Fruit fly (Drosophila melanogaster) whole organism, prepupa: ENCODE results near the gene mRpL30.

Experiments
- Blimp-1 ChIP-seq: fragments of 200-800 bp; sonication (Bioruptor generic); optimal IDR thresholded peaks from 3 replicates; lab custom pipeline; 2017; ENCODE audit warnings: missing biosample characterization, missing genetic modification characterization, mild to moderate bottlenecking, moderate library complexity, missing genetic modification reagents
- CG10631 ChIP-seq: fragments of 200-800 bp; sonication (Bioruptor generic); optimal IDR thresholded peaks from 2 replicates; lab custom pipeline; 2016; ENCODE audit warnings: missing biosample characterization, missing genetic modification characterization
- CG10669 ChIP-seq: fragments of 200-800 bp; sonication (Bioruptor generic); optimal IDR thresholded peaks from 3 replicates; lab custom pipeline; 2018; ENCODE audit warnings: missing biosample characterization, mild to moderate bottlenecking, missing genetic modification characterization, moderate library complexity
- CG11762 ChIP-seq: fragments of 200-800 bp; sonication (Bioruptor generic); optimal IDR thresholded peaks from 3 replicates; lab custom pipeline; 2016; ENCODE audit warnings: missing biosample characterization, missing genetic modification characterization; ENCODE audit not compliant: insufficient read depth
- CG11902 ChIP-seq: fragments of 200-800 bp; sonication (Bioruptor generic); optimal IDR thresholded peaks from 3 replicates; lab custom pipeline; 2016; ENCODE audit warnings: missing biosample characterization, missing genetic modification characterization
- CG1621 ChIP-seq: fragments of 200-800 bp; sonication (Bioruptor generic); optimal IDR thresholded peaks from 3 replicates; lab custom pipeline; 2018; ENCODE audit warnings: missing biosample characterization, mild to moderate bottlenecking, missing genetic modification characterization
- CG3032 ChIP-seq: fragments of 200-800 bp; optimal IDR thresholded peaks from 2 replicates; lab custom pipeline; 2019; ENCODE audit warnings: missing biosample characterization, mild to moderate bottlenecking, missing genetic modification characterization, moderate library complexity
- CG31627 ChIP-seq: fragments of 200-800 bp; sonication (Bioruptor generic); optimal IDR thresholded peaks from 3 replicates; lab custom pipeline; 2016; ENCODE audit warnings: missing biosample characterization, missing genetic modification characterization
- CG32006 ChIP-seq: fragments of 200-800 bp; sonication (Bioruptor generic); optimal IDR thresholded peaks from 3 replicates; lab custom pipeline; 2017; ENCODE audit warnings: missing biosample characterization, mild to moderate bottlenecking, missing genetic modification characterization
- CG34406 ChIP-seq: fragments of 200-800 bp; sonication (Bioruptor generic); optimal IDR thresholded peaks from 3 replicates; lab custom pipeline; 2016; ENCODE audit warnings: missing biosample characterization, missing genetic modification characterization
- CG3919 ChIP-seq: fragments of 200-800 bp; sonication (Bioruptor generic); optimal IDR thresholded peaks from 3 replicates; lab custom pipeline; 2016; ENCODE audit warnings: missing biosample characterization, missing genetic modification characterization
- CG4318 ChIP-seq: fragments of 200-800 bp; sonication (Bioruptor generic); optimal IDR thresholded peaks from 3 replicates; lab custom pipeline; 2017; ENCODE audit warnings: missing biosample characterization, mild to moderate bottlenecking, missing genetic modification characterization
- CG6163 ChIP-seq: fragments of 200-800 bp; sonication (Bioruptor generic); IDR thresholded peaks from 3 replicates; pipeline ENCODE4 v1.3.6; 2022; ENCODE audit warnings: missing biosample characterization, missing genetic modification characterization
- CG6792 ChIP-seq: fragments of 200-800 bp; sonication (Bioruptor generic); optimal IDR thresholded peaks from 3 replicates; lab custom pipeline; 2016; ENCODE audit warnings: missing biosample characterization, missing genetic modification characterization
- CG6808 ChIP-seq: fragments of 200-800 bp; sonication (Bioruptor generic); optimal IDR thresholded peaks from 3 replicates; lab custom pipeline; 2017; ENCODE audit warnings: missing biosample characterization, missing genetic modification characterization, mild to moderate bottlenecking, moderate library complexity, missing genetic modification reagents
- CG6854 ChIP-seq: fragments of 200-800 bp; sonication (Bioruptor generic); optimal IDR thresholded peaks from 2 replicates; lab custom pipeline; 2017; ENCODE audit warnings: missing biosample characterization, mild to moderate bottlenecking, missing genetic modification characterization
- CG7368 ChIP-seq: fragments of 200-800 bp; sonication (Bioruptor generic); optimal IDR thresholded peaks from 3 replicates; lab custom pipeline; 2016; ENCODE audit warnings: missing biosample characterization, missing genetic modification characterization
- CG8119 ChIP-seq: fragments of 200-800 bp; sonication (Bioruptor generic); IDR thresholded peaks from 3 replicates; pipeline ENCODE4 v1.3.6; 2022; ENCODE audit warnings: missing biosample characterization, missing genetic modification characterization
- CG8319 ChIP-seq: fragments of 200-800 bp; sonication (Bioruptor generic); optimal IDR thresholded peaks from 3 replicates; lab custom pipeline; 2016; ENCODE audit warnings: missing biosample characterization, missing genetic modification characterization
- CG8632 ChIP-seq: fragments of 200-800 bp; sonication (Bioruptor generic); optimal IDR thresholded peaks from 3 replicates; lab custom pipeline; 2016; ENCODE audit warnings: missing biosample characterization, missing genetic modification characterization
- Eip75B ChIP-seq: fragments of 200-800 bp; sonication (Bioruptor generic); optimal IDR thresholded peaks from 3 replicates; lab custom pipeline; 2016; ENCODE audit warnings: missing biosample characterization, missing genetic modification characterization
- Eip93F ChIP-seq: fragments of 200-800 bp; sonication (Bioruptor generic); optimal IDR thresholded peaks from 2 replicates; lab custom pipeline; 2016; ENCODE audit warnings: missing biosample characterization, mild to moderate bottlenecking, missing genetic modification characterization
- Ets21C ChIP-seq: fragments of 200-800 bp; sonication (Bioruptor generic); optimal IDR thresholded peaks from 3 replicates; lab custom pipeline; 2016; ENCODE audit warnings: missing biosample characterization, missing genetic modification characterization
- Ets96B ChIP-seq: fragments of 200-800 bp; optimal IDR thresholded peaks from 2 replicates; lab custom pipeline; 2019; ENCODE audit warnings: missing biosample characterization, mild to moderate bottlenecking, missing genetic modification characterization, moderate library complexity
- Hr38 ChIP-seq: sonication (Bioruptor generic); optimal IDR thresholded peaks from 2 replicates; lab custom pipeline; 2016; ENCODE audit warnings: missing biosample characterization, missing genetic modification characterization
- Hr39 ChIP-seq: fragments of 200-800 bp; sonication (Bioruptor generic); optimal IDR thresholded peaks from 2 replicates; lab custom pipeline; 2016; ENCODE audit warnings: missing biosample characterization, missing genetic modification characterization
- Hr4 ChIP-seq: fragments of 200-800 bp; sonication (Bioruptor generic); optimal IDR thresholded peaks from 3 replicates; lab custom pipeline; 2016; ENCODE audit warnings: missing biosample characterization, missing genetic modification characterization
- Lpt ChIP-seq: fragments of 200-800 bp; sonication (Bioruptor generic); optimal IDR thresholded peaks from 3 replicates; lab custom pipeline; 2016; ENCODE audit warnings: missing biosample characterization, missing genetic modification characterization
- Met ChIP-seq: fragments of 200-800 bp; sonication (Bioruptor generic); optimal IDR thresholded peaks from 3 replicates; lab custom pipeline; 2016; ENCODE audit warnings: missing biosample characterization, missing genetic modification characterization
- OdsH ChIP-seq: fragments of 200-800 bp; sonication (Bioruptor generic); optimal IDR thresholded peaks from 3 replicates; lab custom pipeline; 2016; ENCODE audit warnings: missing biosample characterization, missing genetic modification characterization
- Smox ChIP-seq: fragments of 200-800 bp; sonication (Bioruptor generic); optimal IDR thresholded peaks from 3 replicates; lab custom pipeline; 2016; ENCODE audit warnings: missing biosample characterization, missing genetic modification characterization
- Sox102F ChIP-seq: fragments of 200-800 bp; sonication (Bioruptor generic); optimal IDR thresholded peaks from 2 replicates; lab custom pipeline; 2016; ENCODE audit warnings: missing biosample characterization, mild to moderate bottlenecking, missing genetic modification characterization
- achi ChIP-seq: fragments of 200-800 bp; sonication (Bioruptor generic); optimal IDR thresholded peaks from 3 replicates; lab custom pipeline; 2016; ENCODE audit warnings: missing biosample characterization, missing genetic modification characterization
- dac ChIP-seq: fragments of 200-800 bp; sonication (Bioruptor generic); optimal IDR thresholded peaks from 2 replicates; lab custom pipeline; 2017; ENCODE audit warnings: missing biosample characterization, mild to moderate bottlenecking, missing genetic modification characterization
- dsx ChIP-seq: fragments of 200-800 bp; optimal IDR thresholded peaks from 3 replicates; lab custom pipeline; 2019; ENCODE audit warnings: missing biosample characterization, mild to moderate bottlenecking, missing genetic modification characterization, moderate library complexity; ENCODE audit not compliant: poor library complexity, severe bottlenecking
- eg ChIP-seq: fragments of 200-800 bp; sonication (Bioruptor generic); IDR thresholded peaks from 3 replicates; pipeline ENCODE4 v1.3.6; 2022; ENCODE audit warnings: missing biosample characterization, missing genetic modification characterization
- esn ChIP-seq: fragments of 200-800 bp; sonication (Bioruptor generic); optimal IDR thresholded peaks from 2 replicates; lab custom pipeline; 2016; ENCODE audit warnings: missing biosample characterization, mild to moderate bottlenecking, missing genetic modification characterization, moderate library complexity
- fd59A ChIP-seq: fragments of 200-800 bp; sonication (Bioruptor generic); optimal IDR thresholded peaks from 2 replicates; lab custom pipeline; 2017; ENCODE audit warnings: missing biosample characterization, mild to moderate bottlenecking, missing genetic modification characterization, missing genetic modification reagents
- fd85E ChIP-seq: fragments of 200-800 bp; sonication (Bioruptor generic); optimal IDR thresholded peaks from 3 replicates; lab custom pipeline; 2016; ENCODE audit warnings: missing biosample characterization, missing genetic modification characterization
- fkh ChIP-seq: fragments of 200-800 bp; sonication (Bioruptor generic); optimal IDR thresholded peaks from 3 replicates; lab custom pipeline; 2017; ENCODE audit warnings: missing biosample characterization, mild to moderate bottlenecking, missing genetic modification characterization, moderate library complexity
- net ChIP-seq: fragments of 200-800 bp; sonication (Bioruptor generic); optimal IDR thresholded peaks from 3 replicates; lab custom pipeline; 2016; ENCODE audit warnings: missing biosample characterization, missing genetic modification characterization
- salr ChIP-seq, 2 experiments: fragments of 200-800 bp; sonication (Bioruptor generic); optimal IDR thresholded peaks; 3 replicates each; lab custom pipeline; 2016 to 2018; ENCODE audit warnings: missing biosample characterization in 2 of 2, missing genetic modification characterization in 2 of 2, mild to moderate bottlenecking in 1 of 2
- spab ChIP-seq: fragments of 200-800 bp; sonication (Bioruptor generic); optimal IDR thresholded peaks from 2 replicates; lab custom pipeline; 2017; ENCODE audit warnings: missing biosample characterization, mild to moderate bottlenecking, missing genetic modification characterization, missing genetic modification reagents
- ss ChIP-seq, 2 experiments: fragments of 200-800 bp; sonication (Bioruptor generic); optimal IDR thresholded peaks; 2 replicates in 1 of 2; 3 replicates in 1 of 2; lab custom pipeline; 2017 to 2018; ENCODE audit warnings: mild to moderate bottlenecking in 2 of 2, missing biosample characterization in 2 of 2, missing genetic modification characterization in 2 of 2, moderate library complexity in 1 of 2
- svp ChIP-seq: fragments of 200-800 bp; sonication (Bioruptor generic); peaks from one replicate; lab custom pipeline; 2016; ENCODE audit warnings: missing biosample characterization, missing genetic modification characterization
- topi ChIP-seq: fragments of 200-800 bp; sonication (Bioruptor generic); optimal IDR thresholded peaks from 3 replicates; lab custom pipeline; 2016; ENCODE audit warnings: missing biosample characterization, missing genetic modification characterization
- vri ChIP-seq: fragments of 200-800 bp; sonication (Bioruptor generic); optimal IDR thresholded peaks from 3 replicates; lab custom pipeline; 2016; ENCODE audit warnings: missing biosample characterization, mild to moderate bottlenecking, missing genetic modification characterization

mRpL30 gene

DNA sequence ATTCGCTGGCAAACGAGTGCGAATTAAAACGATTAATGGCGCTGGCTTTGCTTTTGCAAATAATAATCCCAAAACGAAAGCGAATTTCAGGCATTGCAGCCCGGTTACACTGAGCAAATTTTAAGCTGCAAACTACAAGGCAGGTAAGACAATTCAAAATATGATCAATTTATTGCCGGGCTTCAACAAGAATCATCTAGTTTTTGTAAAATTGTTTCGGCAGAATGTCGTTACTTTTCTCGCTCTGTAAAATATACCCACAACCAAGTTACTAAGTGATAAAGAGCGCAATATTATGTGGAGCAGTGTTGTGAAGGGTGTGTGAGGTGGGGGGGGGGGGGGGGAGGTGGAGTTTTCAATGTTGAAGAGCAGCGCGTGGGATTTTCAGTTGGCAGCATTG, 32.7 kb upstream of the mRpL30 start (continued):
- no peak for TF ChIP-seq fd85E (GFP tag; lab: Kevin White, UChicago)
- TF ChIP-seq OdsH (GFP tag; lab: Kevin White, UChicago) = peak; percentile 29
- TF ChIP-seq Hr38 (GFP tag; lab: Kevin White, UChicago) = no peak
- TF ChIP-seq svp = peak; percentile 52
- TF ChIP-seq fd59A (GFP tag; lab: Kevin White, UChicago) = no peak
- no peak for TF ChIP-seq CG6854 (GFP tag; lab: Kevin White, UChicago)
- TF ChIP-seq CG8119 (GFP tag; lab: Robert Waterston, UW) = 0 out of 3 replicates have a peak, but pooled peaks have one; percentile 13
- TF ChIP-seq net (GFP tag; lab: Kevin White, UChicago) = peak; percentile 25
- no peak for TF ChIP-seq Lpt (GFP tag; lab: Kevin White, UChicago)
- TF ChIP-seq CG6163 (GFP tag; lab: Robert Waterston, UW) = peak; percentile 33; the same call in 1 of the 3 replicates
- TF ChIP-seq CG11762 (GFP tag; lab: Kevin White, UChicago) = no peak
- no peak for TF ChIP-seq fkh (GFP tag; lab: Kevin White, UChicago)
- peak; percentile 33 for TF ChIP-seq CG31627 (GFP tag; lab: Kevin White, UChicago)
- TF ChIP-seq CG10631 (GFP tag; lab: Kevin White, UChicago) = peak; percentile 8
- TF ChIP-seq vri (GFP tag; lab: Kevin White, UChicago) = no peak
- TF ChIP-seq Ets96B (tag; lab: Kevin White, UChicago) = no peak
- peak; percentile 8 for TF ChIP-seq Eip75B (GFP tag; lab: Kevin White, UChicago)
- no peak for TF ChIP-seq ss (GFP tag; optimal IDR thresholded peaks at IDR 0.05; lab: Kevin White, UChicago)
- TF ChIP-seq dac = no peak

DNA sequence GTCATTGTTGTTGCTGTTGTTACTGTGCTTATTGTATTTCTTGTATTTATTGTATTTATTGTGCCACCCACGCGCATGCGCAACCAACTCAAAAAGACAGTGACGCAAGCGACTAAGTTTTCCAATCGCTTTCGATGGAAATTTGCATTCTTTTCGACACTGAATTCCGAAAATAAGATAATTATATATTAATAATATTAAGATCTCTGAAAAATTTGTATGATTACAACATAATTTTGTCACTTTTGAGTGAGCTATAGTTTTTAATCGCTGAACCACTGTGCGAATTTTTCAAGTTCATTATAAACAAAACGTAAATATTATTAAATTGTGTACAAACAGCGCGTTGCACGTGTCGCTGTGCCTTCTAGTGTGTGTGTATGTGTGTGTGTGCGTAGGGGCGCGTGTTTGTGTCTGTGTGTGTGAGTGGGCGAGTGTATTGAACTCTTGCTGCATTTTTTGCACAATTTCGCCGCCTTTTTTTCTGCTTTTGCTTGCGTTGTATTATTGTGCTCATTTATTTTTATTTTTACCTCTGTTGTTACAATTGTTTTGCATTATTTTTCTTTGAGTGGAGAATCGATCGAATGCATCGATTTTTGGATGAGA, 31.9 kb upstream of the mRpL30 start:
- TF ChIP-seq Ets21C (GFP tag; lab: Kevin White, UChicago) (no peak), CG31627 (GFP tag; lab: Kevin White, UChicago) (peak; percentile 22), Blimp-1 (GFP tag; lab: Kevin White, UChicago) (no peak), salr (GFP tag; optimal IDR thresholded peaks at IDR 0.05; lab: Kevin White, UChicago) (no peak), CG3919 (GFP tag; lab: Kevin White, UChicago) (peak; percentile 19), CG11762 (GFP tag; lab: Kevin White, UChicago) (no peak), esn (GFP tag; lab: Kevin White, UChicago) (peak; percentile 46), dsx (GFP tag; lab: Kevin White, UChicago) (no peak), Hr39 (peak; percentile 19), Lpt (GFP tag; lab: Kevin White, UChicago) (no peak), CG11902 (peak; percentile 39), Sox102F (GFP tag; lab: Kevin White, UChicago) (peak; percentile 7), Met (GFP tag; lab: Kevin White, UChicago) (peak; percentile 43), spab (GFP tag; lab: Kevin White, UChicago) (no peak), svp (peak; percentile 71), CG8632 (peak; percentile 46), Eip93F (GFP tag; lab: Kevin White, UChicago) (no peak), CG8319 (GFP tag; lab: Kevin White, UChicago) (no peak), CG10669 (GFP tag; lab: Kevin White, UChicago) (no peak), CG4318 (GFP tag; lab: Kevin White, UChicago) (no peak), CG1621 (tag; lab: Kevin White, UChicago) (no peak), Eip75B (GFP tag; lab: Kevin White, UChicago) (no peak), OdsH (GFP tag; lab: Kevin White, UChicago) (peak; percentile 33), CG34406 (peak; percentile 46), Hr38 (GFP tag; lab: Kevin White, UChicago) (no peak), topi (GFP tag; lab: Kevin White, UChicago) (peak; percentile 12), CG6808 (no peak), CG7368 (no peak), CG6163 (GFP tag; lab: Robert Waterston, UW) (0 out of 3 replicates have a peak, but pooled peaks have one; percentile 23), achi (GFP tag; lab: Kevin White, UChicago) (peak; percentile 37), CG8119 (GFP tag; lab: Robert Waterston, UW) (0 out of 3 replicates have a peak, but pooled peaks have one; percentile 20), Ets96B (tag; lab: Kevin White, UChicago) (no peak), eg (peak; percentile 56), CG32006 (peak; percentile 22), CG6792 (peak; percentile 30), CG3032 (tag; lab: Kevin White, UChicago) (no peak), Hr4 (GFP tag; lab: Kevin White, UChicago) (no peak), Smox (GFP tag; lab: Kevin White, UChicago) (peak; percentile 19)
